Worm (Caenorhabditis elegans) whole organism, L4 larva: Measurements from ENCODE around the gene H37A05.2.

Experiments used
- ZK337.2 ChIP-seq: fragments of 200-800 bp; sonication (Bioruptor generic); IDR thresholded peaks from 2 replicates; pipeline ENCODE4 v1.3.6; 2022; ENCODE audit warnings: missing genetic modification reagents, missing genetic modification characterization, missing compliant biosample characterization
- aha-1 ChIP-seq: fragments of 150-350 bp; peaks from one replicate; lab custom pipeline; 2014; ENCODE audit warnings: missing biosample characterization, missing genetic modification characterization
- ceh-82 ChIP-seq: sonication (generic microtip); optimal IDR thresholded peaks from 2 replicates; lab custom pipeline; 2017; ENCODE audit warnings: missing biosample characterization, missing genetic modification characterization
- ctbp-1 ChIP-seq: fragments of 200-800 bp; sonication (Bioruptor generic); IDR thresholded peaks from 2 replicates; pipeline ENCODE4 v1.3.6; 2022; ENCODE audit warnings: missing genetic modification reagents, missing genetic modification characterization, missing compliant biosample characterization
- daf-12 ChIP-seq: fragments of 150-350 bp; optimal IDR thresholded peaks from 2 replicates; lab custom pipeline; 2014; ENCODE audit warnings: missing biosample characterization, missing genetic modification reagents, missing genetic modification characterization
- egl-27 ChIP-seq: sonication (generic microtip); optimal IDR thresholded peaks from 3 replicates; lab custom pipeline; 2017; ENCODE audit warnings: missing biosample characterization, missing genetic modification reagents, missing genetic modification characterization
- egl-43 ChIP-seq: fragments of 200-800 bp; sonication (Bioruptor generic); IDR thresholded peaks from 2 replicates; pipeline ENCODE4 v1.3.6; 2022; ENCODE audit warnings: missing genetic modification reagents, missing genetic modification characterization, missing compliant biosample characterization
- fkh-10 ChIP-seq: fragments of 150-350 bp; optimal IDR thresholded peaks from 2 replicates; lab custom pipeline; 2014; ENCODE audit warnings: missing biosample characterization, missing genetic modification reagents, missing genetic modification characterization
- lsy-2 ChIP-seq, 2 experiments: fragments of 150-350 bp in 1 of 2; sonication (generic microtip) in 1 of 2; optimal IDR thresholded peaks; 2 replicates each; lab custom pipeline; 2014 to 2017; ENCODE audit warnings: missing biosample characterization in 2 of 2, missing genetic modification characterization in 2 of 2
- mdt-29 ChIP-seq: fragments of 200-800 bp; sonication (Bioruptor generic); IDR thresholded peaks from 2 replicates; pipeline ENCODE4 v1.3.6; 2022; ENCODE audit warnings: missing genetic modification reagents, missing genetic modification characterization, missing compliant biosample characterization
- nhr-237 ChIP-seq: sonication (generic microtip); optimal IDR thresholded peaks from 2 replicates; lab custom pipeline; 2017; ENCODE audit warnings: missing biosample characterization, missing genetic modification characterization
- nhr-42 ChIP-seq: fragments of 200-800 bp; sonication (Bioruptor generic); IDR thresholded peaks from 2 replicates; pipeline ENCODE4 v1.3.6; 2022; ENCODE audit warnings: missing genetic modification characterization, missing compliant biosample characterization
- skn-1 ChIP-seq: fragments of 150-350 bp; optimal IDR thresholded peaks from 2 replicates; lab custom pipeline; 2014; ENCODE audit warnings: missing biosample characterization, missing genetic modification characterization
- zag-1 ChIP-seq: fragments of 150-350 bp; optimal IDR thresholded peaks from 2 replicates; lab custom pipeline; 2014; ENCODE audit warnings: missing biosample characterization, missing genetic modification characterization

- TF ChIP-seq mdt-29 (GFP tag; lab: Robert Waterston, UW), result no peak
- no peak for TF ChIP-seq ceh-82 (tag; lab: Kevin White, UChicago)
- no peak for TF ChIP-seq zag-1 (tag; lab: Kevin White, UChicago)
- no peak for TF ChIP-seq fkh-10 (GFP tag; lab: Kevin White, UChicago)
- no peak for TF ChIP-seq egl-27 (tag; lab: Kevin White, UChicago)
- TF ChIP-seq ctbp-1 (GFP tag; lab: Robert Waterston, UW), result no peak
- no peak for TF ChIP-seq nhr-42
- no peak for TF ChIP-seq ZK337.2 (GFP tag; lab: Robert Waterston, UW)
- TF ChIP-seq skn-1 (tag; lab: Kevin White, UChicago), result no peak
- no peak for TF ChIP-seq daf-12 (tag; lab: Kevin White, UChicago)
- TF ChIP-seq aha-1 (tag; lab: Kevin White, UChicago), result no peak
- no peak for TF ChIP-seq lsy-2 (tag; optimal IDR thresholded peaks at IDR 0.05; lab: Kevin White, UChicago)
- TF ChIP-seq nhr-237, result no peak
- TF ChIP-seq egl-43 (GFP tag; lab: Robert Waterston, UW), result no peak
These were observed 18.3 kb upstream of the H37A05.2 start for ce11 chrV:13652322-13652721.
